Worm (Caenorhabditis elegans) whole organism, L4 larva: ENCODE results near the gene orc-5.
A peak's percentile ranks its signal among the peaks of the same experiment; 100 is the strongest.

Experiments used
- F49E8.2 ChIP-seq: sonication (generic microtip); optimal IDR thresholded peaks from 2 replicates; lab custom pipeline; 2016; ENCODE audit warnings: missing compliant biosample characterization, mild to moderate bottlenecking, missing genetic modification characterization, borderline replicate concordance
- Y75B8A.6 ChIP-seq: fragments of 200-800 bp; sonication (Bioruptor generic); IDR thresholded peaks from 2 replicates; pipeline ENCODE4 v1.3.6; 2022; ENCODE audit warnings: missing genetic modification reagents, missing genetic modification characterization, missing compliant biosample characterization
- aha-1 ChIP-seq: fragments of 150-350 bp; peaks from one replicate; lab custom pipeline; 2014; ENCODE audit warnings: missing biosample characterization, missing genetic modification characterization
- ama-1 ChIP-seq: fragments of 150-350 bp; optimal IDR thresholded peaks from 2 replicates; lab custom pipeline; 2014; ENCODE audit warnings: inconsistent platforms, mixed read lengths
- arid-1 ChIP-seq: fragments of 200-800 bp; sonication (Bioruptor generic); conservative IDR thresholded peaks from 2 replicates; pipeline ENCODE4 v1.3.6; 2022; ENCODE audit warnings: missing genetic modification reagents, missing genetic modification characterization, missing compliant biosample characterization
- ceh-28 ChIP-seq: fragments of 150-350 bp; optimal IDR thresholded peaks from 2 replicates; lab custom pipeline; 2014; ENCODE audit warnings: missing biosample characterization, missing genetic modification reagents, missing genetic modification characterization
- ceh-32 ChIP-seq: sonication (generic microtip); optimal IDR thresholded peaks from 2 replicates; lab custom pipeline; 2016; ENCODE audit warnings: mild to moderate bottlenecking, missing genetic modification characterization, missing compliant biosample characterization; ENCODE audit not compliant: poor library complexity
- ces-1 ChIP-seq: fragments of 150-350 bp; sonication (generic microtip); optimal IDR thresholded peaks from 4 replicates; lab custom pipeline; 2014; ENCODE audit warnings: missing biosample characterization, missing genetic modification reagents, missing genetic modification characterization
- cey-2 ChIP-seq: sonication (generic microtip); optimal IDR thresholded peaks from 3 replicates; lab custom pipeline; 2017; ENCODE audit warnings: missing genetic modification characterization, mild to moderate bottlenecking, missing compliant biosample characterization, antibody characterized with exemption, borderline replicate concordance; ENCODE audit not compliant: insufficient read depth
- daf-8 ChIP-seq: fragments of 200-800 bp; sonication (Bioruptor generic); IDR thresholded peaks from 2 replicates; pipeline ENCODE4 v1.3.6; 2022; ENCODE audit warnings: missing genetic modification characterization, missing compliant biosample characterization
- dmd-6 ChIP-seq: fragments of 200-800 bp; sonication (Bioruptor generic); IDR thresholded peaks from 2 replicates; pipeline ENCODE4 v1.3.6; 2022; ENCODE audit warnings: missing genetic modification reagents, missing genetic modification characterization, missing compliant biosample characterization
- duxl-1 ChIP-seq: sonication (generic microtip); optimal IDR thresholded peaks from 2 replicates; lab custom pipeline; 2016; ENCODE audit warnings: mild to moderate bottlenecking, missing genetic modification characterization, moderate library complexity, missing compliant biosample characterization; ENCODE audit not compliant: poor library complexity
- fkh-10 ChIP-seq: fragments of 150-350 bp; optimal IDR thresholded peaks from 2 replicates; lab custom pipeline; 2014; ENCODE audit warnings: missing biosample characterization, missing genetic modification reagents, missing genetic modification characterization
- fos-1 ChIP-seq: fragments of 150-350 bp; optimal IDR thresholded peaks from 2 replicates; lab custom pipeline; 2014; ENCODE audit warnings: missing biosample characterization, missing genetic modification characterization
- hlh-30 ChIP-seq: sonication (generic microtip); optimal IDR thresholded peaks from 2 replicates; lab custom pipeline; 2017; ENCODE audit warnings: antibody characterized with exemption, mild to moderate bottlenecking, missing genetic modification characterization, missing compliant biosample characterization; ENCODE audit not compliant: insufficient read depth
- hmg-1.1 ChIP-seq: fragments of 200-800 bp; sonication (Bioruptor generic); IDR thresholded peaks from 2 replicates; pipeline ENCODE4 v1.3.6; 2022; ENCODE audit warnings: missing genetic modification reagents, missing genetic modification characterization, missing compliant biosample characterization
- lim-7 ChIP-seq: fragments of 200-800 bp; sonication (Bioruptor generic); IDR thresholded peaks from 2 replicates; pipeline ENCODE4 v1.3.6; 2022; ENCODE audit warnings: missing genetic modification characterization, missing compliant biosample characterization
- lin-38 ChIP-seq: fragments of 200-800 bp; sonication (Bioruptor generic); IDR thresholded peaks from 2 replicates; pipeline ENCODE4 v1.3.6; 2022; ENCODE audit warnings: missing genetic modification reagents, missing genetic modification characterization, missing compliant biosample characterization
- lsy-2 ChIP-seq, 2 experiments: fragments of 150-350 bp in 1 of 2; sonication (generic microtip) in 1 of 2; optimal IDR thresholded peaks; 2 replicates each; lab custom pipeline; 2014 to 2017; ENCODE audit warnings: missing biosample characterization in 2 of 2, missing genetic modification characterization in 2 of 2
- madf-5 ChIP-seq, 2 experiments: fragments of 200-800 bp; sonication (Bioruptor generic); IDR thresholded peaks; 2 replicates each; pipeline ENCODE4 v1.3.6; 2022; ENCODE audit warnings: missing compliant biosample characterization in 2 of 2, missing genetic modification characterization in 2 of 2
- mes-2 ChIP-seq: sonication (generic microtip); optimal IDR thresholded peaks from 2 replicates; lab custom pipeline; 2016; ENCODE audit warnings: missing genotype, mild to moderate bottlenecking, missing genetic modification characterization, missing compliant biosample characterization; ENCODE audit not compliant: poor library complexity, severe bottlenecking
- mxl-2 ChIP-seq: fragments of 200-800 bp; sonication (Bioruptor generic); conservative IDR thresholded peaks from 2 replicates; pipeline ENCODE4 v1.3.6; 2022; ENCODE audit warnings: missing genetic modification reagents, missing genetic modification characterization, missing compliant biosample characterization
- nhr-102 ChIP-seq: sonication (generic microtip); optimal IDR thresholded peaks from 2 replicates; lab custom pipeline; 2016; ENCODE audit warnings: mild to moderate bottlenecking, missing genetic modification characterization, moderate library complexity, missing compliant biosample characterization
- nhr-11 ChIP-seq: fragments of 150-350 bp; optimal IDR thresholded peaks from 2 replicates; lab custom pipeline; 2014; ENCODE audit warnings: missing biosample characterization, missing genetic modification characterization
- nhr-48 ChIP-seq: sonication (generic microtip); optimal IDR thresholded peaks from 2 replicates; lab custom pipeline; 2016; ENCODE audit warnings: mild to moderate bottlenecking, missing genetic modification characterization, missing compliant biosample characterization
- nhr-77 ChIP-seq: fragments of 150-350 bp; optimal IDR thresholded peaks from 2 replicates; lab custom pipeline; 2014; ENCODE audit warnings: missing biosample characterization, missing genetic modification characterization
- pha-4 ChIP-seq, 2 experiments: fragments of 150-350 bp in 1 of 2; fragments of 200-800 bp in 1 of 2; sonication (Bioruptor generic) in 1 of 2; IDR thresholded peaks in 1 of 2; optimal IDR thresholded peaks in 1 of 2; 2 replicates each; pipeline versions ENCODE4 v1.3.6 to Lab custom; 2014 to 2022; ENCODE audit warnings: missing genetic modification characterization in 2 of 2, missing genetic modification reagents in 2 of 2, missing biosample characterization in 1 of 2, missing compliant biosample characterization in 1 of 2
- php-3 ChIP-seq: fragments of 200-800 bp; sonication (Bioruptor generic); IDR thresholded peaks from 2 replicates; pipeline ENCODE4 v1.3.6; 2022; ENCODE audit warnings: missing genetic modification reagents, missing genetic modification characterization, missing compliant biosample characterization
- saeg-2 ChIP-seq: fragments of 200-800 bp; sonication (Bioruptor generic); IDR thresholded peaks from 2 replicates; pipeline ENCODE4 v1.3.6; 2022; ENCODE audit warnings: missing genetic modification reagents, missing genetic modification characterization, missing compliant biosample characterization
- skn-1 ChIP-seq: fragments of 150-350 bp; optimal IDR thresholded peaks from 2 replicates; lab custom pipeline; 2014; ENCODE audit warnings: missing biosample characterization, missing genetic modification characterization
- snpc-1.2 ChIP-seq: fragments of 200-800 bp; sonication (Bioruptor generic); IDR thresholded peaks from 2 replicates; pipeline ENCODE4 v1.3.6; 2022; ENCODE audit warnings: missing genetic modification reagents, missing genetic modification characterization, missing compliant biosample characterization
- snpc-4 ChIP-seq: fragments of 150-350 bp; optimal IDR thresholded peaks from 2 replicates; lab custom pipeline; 2014; ENCODE audit warnings: missing biosample characterization, missing genetic modification characterization
- spr-1 ChIP-seq: sonication (generic microtip); optimal IDR thresholded peaks from 2 replicates; lab custom pipeline; 2016; ENCODE audit warnings: mild to moderate bottlenecking, missing genetic modification characterization, missing compliant biosample characterization
- tra-1 ChIP-seq: fragments of 200-800 bp; sonication (Bioruptor generic); IDR thresholded peaks from 2 replicates; pipeline ENCODE4 v1.3.6; 2022; ENCODE audit warnings: missing genetic modification reagents, missing genetic modification characterization, missing compliant biosample characterization
- unc-130 ChIP-seq: sonication (generic microtip); optimal IDR thresholded peaks from 2 replicates; lab custom pipeline; 2016; ENCODE audit warnings: missing genetic modification reagents, missing genetic modification characterization, missing compliant biosample characterization
- unc-62 ChIP-seq, 3 experiments: fragments of 150-350 bp in 1 of 3; sonication (generic microtip); optimal IDR thresholded peaks in 2 of 3; peaks in 1 of 3; 1 replicate in 1 of 3; 2 replicates in 2 of 3; lab custom pipeline; 2014 to 2017; ENCODE audit warnings: missing biosample characterization in 3 of 3, missing genetic modification characterization in 3 of 3, missing genetic modification reagents in 3 of 3, missing genotype in 1 of 3

orc-5 gene

ce11 chrIV:10773811-10774210, 39.4 kb upstream of the orc-5 start, which contains the start of gene inpp-1:
Gene inpp-1 (minus strand): TSS chrIV:10773911.
- TF ChIP-seq lim-7 (GFP tag; lab: Robert Waterston, UW) = no peak
- no peak for TF ChIP-seq daf-8 (GFP tag; lab: Robert Waterston, UW)
- no peak for TF ChIP-seq unc-130 (GFP tag; lab: Kevin White, UChicago)
- no peak for TF ChIP-seq ces-1 (GFP tag; lab: Kevin White, UChicago)
- TF ChIP-seq Y75B8A.6 (GFP tag; lab: Robert Waterston, UW) = no peak
- TF ChIP-seq ceh-28 = no peak
- TF ChIP-seq nhr-102 (tag; lab: Kevin White, UChicago) = no peak
- no peak for TF ChIP-seq dmd-6 (GFP tag; lab: Robert Waterston, UW)
- TF ChIP-seq nhr-11 (tag; lab: Kevin White, UChicago) = no peak
- TF ChIP-seq arid-1 = no peak
- TF ChIP-seq fkh-10 (GFP tag; lab: Kevin White, UChicago) = no peak
- no peak for TF ChIP-seq skn-1 (tag; lab: Kevin White, UChicago)
- TF ChIP-seq madf-5 (GFP tag; IDR thresholded peaks at IDR 0.05; lab: Robert Waterston, UW) = no peak
- TF ChIP-seq aha-1 = no peak
- TF ChIP-seq ceh-32 (tag; lab: Kevin White, UChicago) = no peak
- no peak for TF ChIP-seq mxl-2 (GFP tag; lab: Robert Waterston, UW)
- TF ChIP-seq ama-1 (lab: Kevin White, UChicago) = no peak

ce11 chrIV:10771296-10771695, 36.9 kb upstream of the orc-5 start:
- TF ChIP-seq aha-1 = peak; percentile 94
- no peak for TF ChIP-seq duxl-1 (tag; lab: Kevin White, UChicago)
- no peak for TF ChIP-seq nhr-48 (tag; lab: Kevin White, UChicago)
- no peak for TF ChIP-seq cey-2 (tag; lab: Kevin White, UChicago)
- TF ChIP-seq lsy-2 (tag; optimal IDR thresholded peaks at IDR 0.05; lab: Kevin White, UChicago) = no peak
- TF ChIP-seq saeg-2 (GFP tag; lab: Robert Waterston, UW) = no peak
- TF ChIP-seq pha-4 (GFP tag; IDR thresholded peaks at IDR 0.05; lab: Robert Waterston, UW) = no peak
- TF ChIP-seq pha-4 (tag; optimal IDR thresholded peaks at IDR 0.05; lab: Kevin White, UChicago) = no peak
- TF ChIP-seq, all 104 proteins: peak for 1

ce11 chrIV:10769353-10769752, 35.0 kb upstream of the orc-5 start, which contains the start of gene T25B9.9:
Gene T25B9.9 (plus strand): TSS chrIV:10769653.
- TF ChIP-seq nhr-48 (tag; lab: Kevin White, UChicago) (no peak), unc-62 (GFP tag; optimal IDR thresholded peaks at IDR 0.05 in 1 of 2; lab: Kevin White, UChicago) (peak in 1 of 2 experiments; percentile 35), unc-62 (tag; optimal IDR thresholded peaks at IDR 0.05; lab: Kevin White, UChicago) (no peak), arid-1 (no peak), snpc-4 (tag; lab: Kevin White, UChicago) (no peak)

- TF ChIP-seq lin-38 (GFP tag; lab: Robert Waterston, UW) (peak; percentile 30), tra-1 (no peak), spr-1 (no peak), aha-1 (peak; percentile 69)
- TF ChIP-seq, all 104 proteins: peak for 2
Observed at ce11 chrIV:10768146-10768636, 33.8 kb upstream of the orc-5 start, which contains the start of gene T25B9.8. Gene T25B9.8 (minus strand): TSS chrIV:10768196.

ce11 chrIV:10766071-10766470, 31.7 kb upstream of the orc-5 start:
- TF ChIP-seq unc-130 (GFP tag; lab: Kevin White, UChicago) (peak; percentile 32), F49E8.2 (peak; percentile 16), mes-2 (tag; lab: Kevin White, UChicago) (peak; percentile 30), fos-1 (tag; lab: Kevin White, UChicago) (no peak), snpc-1.2 (GFP tag; lab: Robert Waterston, UW) (peak; percentile 83), hlh-30 (tag; lab: Kevin White, UChicago) (no peak), php-3 (GFP tag; lab: Robert Waterston, UW) (no peak), mxl-2 (GFP tag; lab: Robert Waterston, UW) (no peak), hmg-1.1 (no peak), nhr-77 (no peak)
